Worm (Caenorhabditis elegans) whole organism, early embryonic: ENCODE results near the gene ZK945.8.

Experiments
- F13C5.2 ChIP-seq: sonication (generic microtip); optimal IDR thresholded peaks from 2 replicates; lab custom pipeline; 2017; ENCODE audit warnings: mild to moderate bottlenecking, missing genetic modification characterization, inconsistent platforms, missing compliant biosample characterization
- ama-1 ChIP-seq: fragments of 150-350 bp; optimal IDR thresholded peaks from 2 replicates; lab custom pipeline; 2014
- ceh-36 ChIP-seq: sonication (generic microtip); optimal IDR thresholded peaks from 2 replicates; lab custom pipeline; 2016; ENCODE audit warnings: missing genetic modification characterization, inconsistent platforms, missing compliant biosample characterization
- hmbx-1 ChIP-seq: sonication (generic microtip); optimal IDR thresholded peaks from 2 replicates; lab custom pipeline; 2016; ENCODE audit warnings: mild to moderate bottlenecking, missing genetic modification characterization, missing compliant biosample characterization
- hmg-4 ChIP-seq: fragments of 200-800 bp; sonication (Bioruptor generic); optimal IDR thresholded peaks from 2 replicates; lab custom pipeline; 2018; ENCODE audit warnings: mild to moderate bottlenecking, missing genetic modification characterization, missing compliant biosample characterization
- hnd-1 ChIP-seq: sonication (generic microtip); optimal IDR thresholded peaks from 2 replicates; lab custom pipeline; 2016; ENCODE audit warnings: missing genetic modification characterization, missing compliant biosample characterization
- scrt-1 ChIP-seq: fragments of 200-800 bp; sonication (Bioruptor generic); IDR thresholded peaks from 2 replicates; pipeline ENCODE4 v1.3.6; 2022; ENCODE audit warnings: missing genetic modification characterization, missing compliant biosample characterization

ce11 chrII:10098428-10098827 is 10.0 kb upstream of the ZK945.8 start:
- no peak for TF ChIP-seq F13C5.2 (tag; lab: Kevin White, UChicago)
- TF ChIP-seq ama-1 (lab: Kevin White, UChicago): no peak
- TF ChIP-seq hmbx-1 (tag; lab: Kevin White, UChicago): no peak
- no peak for TF ChIP-seq scrt-1 (GFP tag; lab: Robert Waterston, UW)
- no peak for TF ChIP-seq ceh-36 (tag; lab: Kevin White, UChicago)
- no peak for TF ChIP-seq hnd-1 (tag; lab: Kevin White, UChicago)
- no peak for TF ChIP-seq hmg-4 (GFP tag; lab: Kevin White, UChicago)
